Worm (Caenorhabditis elegans) whole organism, mixed stage, embryonic: ENCODE results near the gene C53D6.7.

Source experiments
- M03D4.4 ChIP-seq: sonication (generic microtip); optimal IDR thresholded peaks from 2 replicates; lab custom pipeline; 2017; ENCODE audit warnings: mild to moderate bottlenecking, missing genetic modification characterization, missing compliant biosample characterization
- blmp-1 ChIP-seq: fragments of 150-350 bp; optimal IDR thresholded peaks from 2 replicates; lab custom pipeline; 2014; ENCODE audit warnings: missing biosample characterization, missing genetic modification characterization
- ceh-39 ChIP-seq: fragments of 150-350 bp; optimal IDR thresholded peaks from 2 replicates; lab custom pipeline; 2014; ENCODE audit warnings: missing biosample characterization, missing genetic modification characterization
- ceh-43 ChIP-seq: fragments of 200-800 bp; sonication (Bioruptor generic); optimal IDR thresholded peaks from 2 replicates; lab custom pipeline; 2018; ENCODE audit warnings: mild to moderate bottlenecking, missing genetic modification characterization, moderate library complexity, missing compliant biosample characterization
- ceh-83 ChIP-seq: fragments of 200-800 bp; sonication (Bioruptor generic); optimal IDR thresholded peaks from 2 replicates; lab custom pipeline; 2018; ENCODE audit warnings: mild to moderate bottlenecking, missing genetic modification characterization, missing compliant biosample characterization
- ces-1 ChIP-seq: fragments of 150-350 bp; optimal IDR thresholded peaks from 2 replicates; lab custom pipeline; 2014; ENCODE audit warnings: missing biosample characterization, missing genetic modification reagents, missing genetic modification characterization
- cnd-1 ChIP-seq: fragments of 200-800 bp; sonication (Bioruptor generic); optimal IDR thresholded peaks from 2 replicates; lab custom pipeline; 2018; ENCODE audit warnings: mild to moderate bottlenecking, missing genetic modification characterization, missing compliant biosample characterization
- drap-1 ChIP-seq: fragments of 200-800 bp; sonication (Bioruptor generic); optimal IDR thresholded peaks from 3 replicates; lab custom pipeline; 2018; ENCODE audit warnings: mild to moderate bottlenecking, missing genetic modification characterization, missing compliant biosample characterization
- elt-1 ChIP-seq: sonication (generic microtip); optimal IDR thresholded peaks from 2 replicates; lab custom pipeline; 2017; ENCODE audit warnings: missing genetic modification characterization, mild to moderate bottlenecking, missing compliant biosample characterization, antibody characterized with exemption, moderate library complexity, borderline replicate concordance; ENCODE audit not compliant: insufficient read depth
- elt-3 ChIP-seq: fragments of 150-350 bp; optimal IDR thresholded peaks from 2 replicates; lab custom pipeline; 2014; ENCODE audit warnings: missing biosample characterization, missing genetic modification characterization
- flh-1 ChIP-seq: fragments of 200-800 bp; sonication (Bioruptor generic); optimal IDR thresholded peaks from 2 replicates; lab custom pipeline; 2018; ENCODE audit warnings: mild to moderate bottlenecking, missing genetic modification characterization, moderate library complexity, missing compliant biosample characterization
- hlh-1 ChIP-seq: fragments of 150-350 bp; optimal IDR thresholded peaks from 2 replicates; lab custom pipeline; 2014; ENCODE audit warnings: missing biosample characterization, missing genetic modification reagents, missing genetic modification characterization
- lin-13 ChIP-seq: fragments of 150-350 bp; optimal IDR thresholded peaks from 2 replicates; lab custom pipeline; 2014; ENCODE audit warnings: missing biosample characterization, missing genetic modification characterization
- lin-32 ChIP-seq: fragments of 200-800 bp; sonication (Bioruptor generic); optimal IDR thresholded peaks from 2 replicates; lab custom pipeline; 2018; ENCODE audit warnings: mild to moderate bottlenecking, missing genetic modification characterization, missing compliant biosample characterization
- lsy-2 ChIP-seq: fragments of 150-350 bp; optimal IDR thresholded peaks from 2 replicates; lab custom pipeline; 2014; ENCODE audit warnings: missing biosample characterization, missing genetic modification characterization
- mab-5 ChIP-seq: fragments of 150-350 bp; optimal IDR thresholded peaks from 2 replicates; lab custom pipeline; 2014; ENCODE audit warnings: missing biosample characterization, missing genetic modification characterization
- mls-2 ChIP-seq: sonication (generic microtip); optimal IDR thresholded peaks from 2 replicates; lab custom pipeline; 2016; ENCODE audit warnings: mild to moderate bottlenecking, missing genetic modification characterization, moderate library complexity, missing compliant biosample characterization
- nhr-2 ChIP-seq: fragments of 150-350 bp; optimal IDR thresholded peaks from 2 replicates; lab custom pipeline; 2014; ENCODE audit warnings: missing biosample characterization, missing genetic modification characterization
- pha-4 ChIP-seq: fragments of 150-350 bp; optimal IDR thresholded peaks from 2 replicates; lab custom pipeline; 2018; ENCODE audit warnings: missing biosample characterization, missing genetic modification reagents, missing genetic modification characterization
- sptf-1 ChIP-seq: sonication (generic microtip); optimal IDR thresholded peaks from 2 replicates; lab custom pipeline; 2017; ENCODE audit warnings: mild to moderate bottlenecking, missing genetic modification characterization, moderate library complexity, missing compliant biosample characterization
- tbx-8 ChIP-seq: fragments of 200-800 bp; sonication (Bioruptor generic); optimal IDR thresholded peaks from 2 replicates; lab custom pipeline; 2018; ENCODE audit warnings: mild to moderate bottlenecking, missing genetic modification characterization, moderate library complexity, missing compliant biosample characterization
- unc-120 ChIP-seq: sonication (generic microtip); optimal IDR thresholded peaks from 2 replicates; lab custom pipeline; 2017; ENCODE audit warnings: missing genetic modification characterization, missing compliant biosample characterization; ENCODE audit not compliant: poor library complexity, severe bottlenecking
- unc-39 ChIP-seq: fragments of 150-350 bp; optimal IDR thresholded peaks from 2 replicates; lab custom pipeline; 2014; ENCODE audit warnings: missing biosample characterization, missing genetic modification characterization
- unc-62 ChIP-seq: fragments of 150-350 bp; optimal IDR thresholded peaks from 2 replicates; lab custom pipeline; 2014; ENCODE audit warnings: missing biosample characterization, missing genetic modification reagents, missing genetic modification characterization
- zip-8 ChIP-seq: fragments of 150-350 bp; optimal IDR thresholded peaks from 2 replicates; lab custom pipeline; 2014; ENCODE audit warnings: missing biosample characterization, missing genetic modification characterization

C53D6.7 gene

ce11 chrIV:9000664-9001063, 36.3 kb downstream of the C53D6.7 start:
- TF ChIP-seq zip-8 = no peak

DNA sequence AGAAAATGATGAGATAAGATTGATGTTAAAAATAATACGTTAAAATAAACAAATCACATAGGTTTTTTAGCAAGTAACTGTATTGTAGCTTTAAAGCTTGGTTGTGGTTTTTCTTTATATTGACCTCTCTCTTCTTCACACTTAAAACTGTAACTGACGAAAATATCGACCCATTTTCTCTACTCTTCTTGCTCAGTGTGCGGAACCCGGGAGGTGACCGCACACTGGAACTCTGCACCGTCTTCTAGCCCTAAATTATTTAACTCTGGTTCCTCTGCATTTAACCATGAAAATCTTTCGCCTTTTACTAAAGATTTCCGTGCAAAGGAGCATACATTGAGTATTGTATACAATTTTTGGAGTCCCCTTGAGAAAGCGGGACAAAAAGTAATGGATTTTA, 42.5 kb downstream of the C53D6.7 start:
- no peak for TF ChIP-seq lin-32 (GFP tag; lab: Kevin White, UChicago)
- TF ChIP-seq ceh-43 = no peak
- no peak for TF ChIP-seq mab-5 (tag; lab: Kevin White, UChicago)
- no peak for TF ChIP-seq sptf-1 (tag; lab: Kevin White, UChicago)
- no peak for TF ChIP-seq unc-120 (tag; lab: Kevin White, UChicago)
- TF ChIP-seq lsy-2 (tag; lab: Kevin White, UChicago) = no peak

DNA sequence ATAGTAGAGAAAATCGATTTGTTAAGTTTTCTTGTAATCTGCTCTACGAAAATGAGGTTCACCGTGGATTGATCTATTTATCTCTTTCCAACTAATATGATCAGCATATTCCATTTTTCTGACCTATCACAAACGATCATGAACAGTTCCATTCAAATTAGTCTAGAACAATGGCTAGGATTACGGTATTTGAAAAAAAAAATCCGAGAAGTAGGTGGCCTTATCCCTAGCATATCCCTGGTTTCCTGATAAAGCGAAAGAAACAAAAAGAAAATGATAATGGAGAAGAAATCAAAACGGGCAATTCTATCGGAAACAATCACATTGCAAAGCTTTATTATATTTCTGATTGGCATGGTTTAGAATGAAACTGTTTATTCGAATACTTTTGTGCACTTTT, 44.2 kb downstream of the C53D6.7 start, which contains the start of gene mltn-12:
Gene mltn-12, plus strand, starts transcription at position 301 of the 400 bp plus-strand sequence.
- TF ChIP-seq sptf-1 (tag; lab: Kevin White, UChicago) (no peak), mls-2 (tag; lab: Kevin White, UChicago) (no peak), ceh-39 (tag; lab: Kevin White, UChicago) (no peak), elt-1 (no peak), M03D4.4 (tag; lab: Kevin White, UChicago) (no peak), pha-4 (tag; lab: Kevin White, UChicago) (no peak), unc-62 (GFP tag; lab: Kevin White, UChicago) (no peak), ceh-43 (no peak), blmp-1 (tag; lab: Kevin White, UChicago) (no peak), zip-8 (no peak), lin-13 (tag; lab: Kevin White, UChicago) (no peak), mab-5 (tag; lab: Kevin White, UChicago) (no peak), nhr-2 (no peak), ceh-83 (GFP tag; lab: Kevin White, UChicago) (no peak), unc-39 (tag; lab: Kevin White, UChicago) (no peak), tbx-8 (GFP tag; lab: Kevin White, UChicago) (no peak), flh-1 (GFP tag; lab: Kevin White, UChicago) (no peak)

DNA sequence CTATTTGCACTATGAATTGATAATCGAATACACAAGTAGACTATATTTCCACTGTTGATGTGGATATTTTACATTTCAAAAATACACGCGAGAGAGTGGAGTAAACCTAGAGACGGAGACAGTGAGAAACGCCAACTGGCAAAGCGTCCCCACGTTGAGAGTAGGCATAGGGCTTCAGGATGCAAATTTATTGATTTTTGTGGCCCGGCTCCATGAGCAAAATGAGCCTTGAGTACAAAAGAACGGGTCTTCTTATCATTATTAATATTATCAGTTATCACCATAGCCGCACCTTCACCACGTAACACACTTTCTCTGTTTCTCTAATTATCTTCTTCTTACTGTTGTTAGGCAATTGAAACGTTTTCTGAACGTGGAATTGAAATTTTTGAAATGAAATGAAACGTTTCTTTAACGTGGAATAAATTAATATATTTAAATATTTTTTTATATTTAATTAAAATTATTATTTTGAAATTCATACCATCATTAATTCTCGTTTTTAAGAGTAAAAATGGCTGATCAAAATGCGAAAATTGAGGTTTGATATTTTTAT, 50.1 kb downstream of the C53D6.7 start, which contains the start of gene bre-1:
Gene bre-1, plus strand, starts transcription at position 506 of the 556 bp plus-strand sequence.
- TF ChIP-seq elt-3 (tag; lab: Kevin White, UChicago) (no peak), hlh-1 (peak; percentile 91), nhr-2 (no peak), drap-1 (no peak), ceh-39 (tag; lab: Kevin White, UChicago) (no peak), lin-32 (GFP tag; lab: Kevin White, UChicago) (no peak), flh-1 (GFP tag; lab: Kevin White, UChicago) (no peak), pha-4 (tag; lab: Kevin White, UChicago) (no peak), unc-120 (tag; lab: Kevin White, UChicago) (no peak), cnd-1 (tag; lab: Kevin White, UChicago) (no peak), unc-62 (GFP tag; lab: Kevin White, UChicago) (no peak), ceh-83 (GFP tag; lab: Kevin White, UChicago) (no peak), ces-1 (GFP tag; lab: Kevin White, UChicago) (peak; percentile 10)
